Worm (Caenorhabditis elegans) whole organism, young adult: ENCODE measurements around the gene F48D6.4.

Experiments
- C06A6.2 ChIP-seq: fragments of 200-800 bp; sonication (Bioruptor generic); conservative IDR thresholded peaks from 2 replicates; pipeline ENCODE4 v1.3.6; 2022; ENCODE audit warnings: missing genetic modification characterization, missing compliant biosample characterization
- C17E4.6 ChIP-seq: fragments of 200-800 bp; sonication (Bioruptor generic); IDR thresholded peaks from 2 replicates; pipeline ENCODE4 v1.3.6; 2022; ENCODE audit warnings: missing genetic modification reagents, missing genetic modification characterization, missing compliant biosample characterization
- F10E7.11 ChIP-seq: sonication (generic microtip); optimal IDR thresholded peaks from 2 replicates; lab custom pipeline; 2017; ENCODE audit warnings: mild to moderate bottlenecking, missing genetic modification characterization, moderate library complexity, missing compliant biosample characterization
- F23B12.7 ChIP-seq: sonication (generic microtip); optimal IDR thresholded peaks from 2 replicates; lab custom pipeline; 2017; ENCODE audit warnings: missing genetic modification characterization, mild to moderate bottlenecking, missing compliant biosample characterization, antibody characterized with exemption, moderate library complexity; ENCODE audit not compliant: insufficient read depth
- F33H1.4 ChIP-seq: fragments of 200-800 bp; sonication (Bioruptor generic); IDR thresholded peaks from 2 replicates; pipeline ENCODE4 v1.3.6; 2022; ENCODE audit warnings: missing genetic modification reagents, missing genetic modification characterization, missing compliant biosample characterization
- F49E8.2 ChIP-seq: sonication (generic microtip); optimal IDR thresholded peaks from 3 replicates; lab custom pipeline; 2017; ENCODE audit warnings: missing genetic modification characterization, mild to moderate bottlenecking, missing compliant biosample characterization, antibody characterized with exemption, moderate library complexity; ENCODE audit not compliant: insufficient read depth
- F55B11.4 ChIP-seq: sonication (generic microtip); optimal IDR thresholded peaks from 2 replicates; lab custom pipeline; 2016; ENCODE audit warnings: missing compliant biosample characterization, missing genetic modification characterization, borderline replicate concordance; ENCODE audit not compliant: insufficient read depth
- Y53F4B.3 ChIP-seq: fragments of 200-800 bp; sonication (Bioruptor generic); IDR thresholded peaks from 2 replicates; pipeline ENCODE4 v1.3.6; 2022; ENCODE audit warnings: missing genetic modification reagents, missing genetic modification characterization, missing compliant biosample characterization
- Y67H2A.10 ChIP-seq: fragments of 200-800 bp; sonication (Bioruptor generic); conservative IDR thresholded peaks from 2 replicates; pipeline ENCODE4 v1.3.6; 2022; ENCODE audit warnings: missing genetic modification reagents, missing genetic modification characterization, missing compliant biosample characterization
- Y79H2A.3 ChIP-seq: fragments of 200-800 bp; sonication (Bioruptor generic); conservative IDR thresholded peaks from 2 replicates; pipeline ENCODE4 v1.3.6; 2022; ENCODE audit warnings: missing genetic modification reagents, missing genetic modification characterization, missing compliant biosample characterization
- akir-1 ChIP-seq: fragments of 200-800 bp; sonication (Bioruptor generic); optimal IDR thresholded peaks from 2 replicates; lab custom pipeline; 2018; ENCODE audit warnings: mild to moderate bottlenecking, missing genetic modification characterization, moderate library complexity, missing compliant biosample characterization
- aptf-2 ChIP-seq: fragments of 200-800 bp; sonication (Bioruptor generic); conservative IDR thresholded peaks from 2 replicates; pipeline ENCODE4 v1.3.6; 2022; ENCODE audit warnings: missing genetic modification reagents, missing genetic modification characterization, missing compliant biosample characterization
- aptf-3 ChIP-seq: fragments of 200-800 bp; sonication (Bioruptor generic); IDR thresholded peaks from 2 replicates; pipeline ENCODE4 v1.3.6; 2022; ENCODE audit warnings: missing genetic modification characterization, missing compliant biosample characterization
- atf-7 ChIP-seq: sonication (generic microtip); optimal IDR thresholded peaks from 2 replicates; lab custom pipeline; 2017; ENCODE audit warnings: mild to moderate bottlenecking, missing genetic modification characterization, missing compliant biosample characterization
- athp-1 ChIP-seq: sonication (generic microtip); optimal IDR thresholded peaks from 2 replicates; lab custom pipeline; 2017; ENCODE audit warnings: mild to moderate bottlenecking, missing genetic modification characterization, missing compliant biosample characterization
- bed-1 ChIP-seq: fragments of 200-800 bp; sonication (Bioruptor generic); IDR thresholded peaks from 2 replicates; pipeline ENCODE4 v1.3.6; 2022; ENCODE audit warnings: missing genetic modification reagents, missing genetic modification characterization, missing compliant biosample characterization
- ceh-58 ChIP-seq: fragments of 200-800 bp; sonication (Bioruptor generic); IDR thresholded peaks from 2 replicates; pipeline ENCODE4 v1.3.6; 2022; ENCODE audit warnings: missing genetic modification characterization, missing compliant biosample characterization
- chd-7 ChIP-seq: sonication (generic microtip); optimal IDR thresholded peaks from 2 replicates; lab custom pipeline; 2016; ENCODE audit warnings: mild to moderate bottlenecking, missing genetic modification characterization, moderate library complexity, missing compliant biosample characterization
- efl-1 ChIP-seq: fragments of 150-350 bp; optimal IDR thresholded peaks from 2 replicates; lab custom pipeline; 2014; ENCODE audit warnings: missing biosample characterization, missing genetic modification reagents, missing genetic modification characterization
- egl-44 ChIP-seq: fragments of 200-800 bp; sonication (Bioruptor generic); IDR thresholded peaks from 2 replicates; pipeline ENCODE4 v1.3.6; 2022; ENCODE audit warnings: missing genetic modification reagents, missing genetic modification characterization, missing compliant biosample characterization
- egrh-3 ChIP-seq: fragments of 200-800 bp; sonication (Bioruptor generic); IDR thresholded peaks from 2 replicates; pipeline ENCODE4 v1.3.6; 2022; ENCODE audit warnings: missing genetic modification reagents, missing genetic modification characterization, missing compliant biosample characterization
- ekl-4 ChIP-seq: fragments of 200-800 bp; sonication (Bioruptor generic); IDR thresholded peaks from 2 replicates; pipeline ENCODE4 v1.3.6; 2022; ENCODE audit warnings: missing genetic modification reagents, missing genetic modification characterization, missing compliant biosample characterization
- him-1 ChIP-seq: sonication (generic microtip); optimal IDR thresholded peaks from 2 replicates; lab custom pipeline; 2016; ENCODE audit warnings: missing genotype, missing genetic modification reagents, missing genetic modification characterization, missing compliant biosample characterization
- hlh-26 ChIP-seq: fragments of 200-800 bp; sonication (Bioruptor generic); conservative IDR thresholded peaks from 2 replicates; pipeline ENCODE4 v1.3.6; 2022; ENCODE audit warnings: missing genetic modification reagents, missing genetic modification characterization, missing compliant biosample characterization
- hmg-20 ChIP-seq: fragments of 200-800 bp; sonication (Bioruptor generic); IDR thresholded peaks from 2 replicates; pipeline ENCODE4 v1.3.6; 2022; ENCODE audit warnings: missing genetic modification reagents, missing genetic modification characterization, missing compliant biosample characterization
- let-607 ChIP-seq, 2 experiments: fragments of 200-800 bp in 1 of 2; sonication (Bioruptor generic) in 1 of 2; sonication (generic microtip) in 1 of 2; optimal IDR thresholded peaks; 2 replicates each; lab custom pipeline; 2016 to 2018; ENCODE audit warnings: mild to moderate bottlenecking in 2 of 2, missing compliant biosample characterization in 2 of 2, missing genetic modification characterization in 2 of 2, moderate library complexity in 2 of 2, missing genotype in 1 of 2
- lin-40 ChIP-seq: sonication (generic microtip); optimal IDR thresholded peaks from 2 replicates; lab custom pipeline; 2016; ENCODE audit warnings: missing genetic modification characterization, mild to moderate bottlenecking, missing compliant biosample characterization, missing genotype, missing genetic modification reagents
- lin-54 ChIP-seq: fragments of 200-800 bp; sonication (Bioruptor generic); optimal IDR thresholded peaks from 2 replicates; lab custom pipeline; 2018; ENCODE audit warnings: mild to moderate bottlenecking, missing genetic modification characterization, missing compliant biosample characterization
- madf-10 ChIP-seq: sonication (generic microtip); optimal IDR thresholded peaks from 2 replicates; lab custom pipeline; 2016; ENCODE audit warnings: mild to moderate bottlenecking, missing genetic modification characterization, missing compliant biosample characterization
- madf-6 ChIP-seq: fragments of 200-800 bp; sonication (Bioruptor generic); IDR thresholded peaks from 2 replicates; pipeline ENCODE4 v1.3.6; 2022; ENCODE audit warnings: missing genetic modification reagents, missing genetic modification characterization, missing compliant biosample characterization
- madf-8 ChIP-seq: fragments of 200-800 bp; sonication (Bioruptor generic); conservative IDR thresholded peaks from 2 replicates; pipeline ENCODE4 v1.3.6; 2022; ENCODE audit warnings: missing genetic modification reagents, missing genetic modification characterization, missing compliant biosample characterization
- mxl-1 ChIP-seq: sonication (generic microtip); optimal IDR thresholded peaks from 2 replicates; lab custom pipeline; 2016; ENCODE audit warnings: missing genetic modification characterization, missing compliant biosample characterization
- nfyb-1 ChIP-seq: fragments of 200-800 bp; sonication (Bioruptor generic); IDR thresholded peaks from 2 replicates; pipeline ENCODE4 v1.3.6; 2022; ENCODE audit warnings: missing genetic modification reagents, missing genetic modification characterization, missing compliant biosample characterization
- nhr-179 ChIP-seq: sonication (generic microtip); optimal IDR thresholded peaks from 2 replicates; lab custom pipeline; 2016; ENCODE audit warnings: mild to moderate bottlenecking, missing genetic modification characterization, missing compliant biosample characterization
- nhr-80 ChIP-seq: sonication (generic microtip); optimal IDR thresholded peaks from 2 replicates; lab custom pipeline; 2016; ENCODE audit warnings: missing genetic modification characterization, missing compliant biosample characterization
- pha-4 ChIP-seq: fragments of 150-350 bp; sonication (generic microtip); optimal IDR thresholded peaks from 2 replicates; lab custom pipeline; 2014; ENCODE audit warnings: missing biosample characterization, missing genetic modification reagents, missing genetic modification characterization
- rpc-1 ChIP-seq, 2 experiments: fragments of 150-350 bp in 1 of 2; sonication (generic microtip) in 1 of 2; optimal IDR thresholded peaks; 2 replicates each; lab custom pipeline; 2014 to 2018; ENCODE audit warnings: missing biosample characterization in 1 of 2, missing genetic modification characterization in 1 of 2, missing genetic modification reagents in 1 of 2, missing genotype in 1 of 2
- snpc-1.1 ChIP-seq: sonication (generic microtip); optimal IDR thresholded peaks from 2 replicates; lab custom pipeline; 2017; ENCODE audit warnings: missing genetic modification characterization, mild to moderate bottlenecking, missing compliant biosample characterization, antibody characterized with exemption, moderate library complexity, missing genotype, missing genetic modification reagents; ENCODE audit not compliant: insufficient read depth
- snpc-1.3 ChIP-seq: sonication (generic microtip); optimal IDR thresholded peaks from 2 replicates; lab custom pipeline; 2017; ENCODE audit warnings: missing genetic modification characterization, mild to moderate bottlenecking, missing compliant biosample characterization, antibody characterized with exemption, moderate library complexity, missing genotype, missing genetic modification reagents; ENCODE audit not compliant: insufficient read depth
- tbp1 ChIP-seq: fragments of 200-800 bp; sonication (Bioruptor generic); optimal IDR thresholded peaks from 2 replicates; lab custom pipeline; 2018; ENCODE audit warnings: mild to moderate bottlenecking, missing genetic modification characterization, missing compliant biosample characterization
- tbx-9 ChIP-seq: sonication (generic microtip); optimal IDR thresholded peaks from 2 replicates; lab custom pipeline; 2016; ENCODE audit warnings: borderline replicate concordance, missing genetic modification characterization, inconsistent platforms, missing compliant biosample characterization
- zim-3 ChIP-seq: sonication (generic microtip); optimal IDR thresholded peaks from 2 replicates; lab custom pipeline; 2017; ENCODE audit warnings: mild to moderate bottlenecking, missing genetic modification characterization, moderate library complexity, missing compliant biosample characterization
- ztf-18 ChIP-seq: sonication (generic microtip); optimal IDR thresholded peaks from 2 replicates; lab custom pipeline; 2016; ENCODE audit warnings: missing genotype, mild to moderate bottlenecking, missing genetic modification characterization, missing compliant biosample characterization

F48D6.4 gene

ce11 chrX:4252047-4252446 is 5.0 kb upstream of the F48D6.4 start, which contains the start of gene srv-5:
srv-5 (plus strand) TSS chrX:4252347.
- TF ChIP-seq Y53F4B.3 (GFP tag; lab: Robert Waterston, UW) = no peak
- TF ChIP-seq nhr-179 = no peak
- no peak for TF ChIP-seq ekl-4 (GFP tag; lab: Robert Waterston, UW)
- no peak for TF ChIP-seq lin-40 (tag; lab: Kevin White, UChicago)
- no peak for TF ChIP-seq Y67H2A.10 (GFP tag; lab: Robert Waterston, UW)
- no peak for TF ChIP-seq ztf-18 (tag; lab: Kevin White, UChicago)
- TF ChIP-seq tbx-9 (tag; lab: Kevin White, UChicago) = no peak
- no peak for TF ChIP-seq C17E4.6 (GFP tag; lab: Robert Waterston, UW)
- TF ChIP-seq madf-6 = no peak
- no peak for TF ChIP-seq madf-8 (GFP tag; lab: Robert Waterston, UW)
- TF ChIP-seq hlh-26 = no peak
- no peak for TF ChIP-seq snpc-1.1 (tag; lab: Kevin White, UChicago)
- TF ChIP-seq egrh-3 = no peak
- TF ChIP-seq athp-1 (tag; lab: Kevin White, UChicago) = no peak

- no peak for TF ChIP-seq nfyb-1 (GFP tag; lab: Robert Waterston, UW)
- no peak for TF ChIP-seq lin-54 (GFP tag; lab: Kevin White, UChicago)
- TF ChIP-seq zim-3 (tag; lab: Kevin White, UChicago) = no peak
- no peak for TF ChIP-seq aptf-2
- no peak for TF ChIP-seq let-607 (tag; optimal IDR thresholded peaks at IDR 0.05; lab: Kevin White, UChicago)
- TF ChIP-seq F23B12.7 (tag; lab: Kevin White, UChicago) = no peak
- no peak for TF ChIP-seq hmg-20 (GFP tag; lab: Robert Waterston, UW)
- TF ChIP-seq mxl-1 = no peak
- no peak for TF ChIP-seq nhr-179
- no peak for TF ChIP-seq C17E4.6 (GFP tag; lab: Robert Waterston, UW)
- no peak for TF ChIP-seq tbp1 (GFP tag; lab: Kevin White, UChicago)
- no peak for TF ChIP-seq ceh-58
- no peak for TF ChIP-seq C06A6.2 (GFP tag; lab: Robert Waterston, UW)
- TF ChIP-seq chd-7 (tag; lab: Kevin White, UChicago) = no peak
- TF ChIP-seq hlh-26 = no peak
Observed at ce11 chrX:4248949-4249348, 1.9 kb upstream of the F48D6.4 start, which contains the start of gene hlh-13. hlh-13 (plus strand) TSS chrX:4249249.

ce11 chrX:4248417-4248816 is 1.4 kb upstream of the F48D6.4 start:
- TF ChIP-seq him-1 (no peak), nhr-80 (peak; percentile 10), efl-1 (GFP tag; lab: Kevin White, UChicago) (no peak)

- peak; percentile 40 for TF ChIP-seq atf-7 (tag; lab: Kevin White, UChicago)
- TF ChIP-seq bed-1 (GFP tag; lab: Robert Waterston, UW) = no peak
- TF ChIP-seq pha-4 (tag; lab: Kevin White, UChicago) = no peak
- no peak for TF ChIP-seq efl-1 (GFP tag; lab: Kevin White, UChicago)
- peak; percentile 53 for TF ChIP-seq nhr-80
- no peak for TF ChIP-seq akir-1
- TF ChIP-seq snpc-1.3 (tag; lab: Kevin White, UChicago) = no peak
- no peak for TF ChIP-seq F49E8.2 (tag; lab: Kevin White, UChicago)
- no peak for TF ChIP-seq F55B11.4
- TF ChIP-seq F23B12.7 (tag; lab: Kevin White, UChicago) = no peak
- no peak for TF ChIP-seq aptf-2
- 0 out of 2 replicates have a peak, but pooled peaks have one; percentile 30 for TF ChIP-seq ekl-4 (GFP tag; lab: Robert Waterston, UW)
- TF ChIP-seq F10E7.11 (tag; lab: Kevin White, UChicago) = no peak
- 0 out of 2 replicates have a peak, but pooled peaks have one; percentile 37 for TF ChIP-seq nfyb-1 (GFP tag; lab: Robert Waterston, UW)
- no peak for TF ChIP-seq aptf-3 (GFP tag; lab: Robert Waterston, UW)
- TF ChIP-seq madf-10 = no peak
- no peak for TF ChIP-seq F33H1.4
- no peak for TF ChIP-seq rpc-1 (optimal IDR thresholded peaks at IDR 0.05; lab: Kevin White, UChicago)
- TF ChIP-seq rpc-1 (tag; optimal IDR thresholded peaks at IDR 0.05; lab: Kevin White, UChicago) = no peak
- TF ChIP-seq egl-44 (GFP tag; lab: Robert Waterston, UW) = no peak
- no peak for TF ChIP-seq Y79H2A.3 (GFP tag; lab: Robert Waterston, UW)
Observed at ce11 chrX:4246237-4246697, 745 bp downstream of the F48D6.4 start.
